Fruit fly (Drosophila melanogaster) S2 (cell line): Measurements from ENCODE around the gene wda.

Experiments
- CG8478 ChIP-seq: fragments of >200 bp; optimal IDR thresholded peaks from 2 replicates; lab custom pipeline; 2018
- CTCF ChIP-seq, 2 experiments: fragments of >200 bp; optimal IDR thresholded peaks; 2 replicates each; lab custom pipeline; 2018

dm6 chr3R:23284256-23284655, 26.4 kb upstream of the wda start:
- TF ChIP-seq CTCF (optimal IDR thresholded peaks at IDR 0.05; lab: Kevin White, UChicago): no peak
- no peak for TF ChIP-seq CG8478
